Worm (Caenorhabditis elegans) whole organism, L4 larva: ENCODE measurements around the gene sri-28.

ENCODE experiments used
- aha-1 ChIP-seq: fragments of 150-350 bp; peaks from one replicate; lab custom pipeline; 2014; ENCODE audit warnings: missing biosample characterization, missing genetic modification characterization
- ceh-20 ChIP-seq: fragments of 200-800 bp; sonication (Bioruptor generic); IDR thresholded peaks from 2 replicates; pipeline ENCODE4 v1.3.6; 2022; ENCODE audit warnings: missing genetic modification reagents, missing genetic modification characterization, missing compliant biosample characterization
- lin-15B ChIP-seq: fragments of 150-350 bp; sonication (generic microtip); optimal IDR thresholded peaks from 3 replicates; lab custom pipeline; 2014; ENCODE audit warnings: missing biosample characterization, missing genetic modification characterization
- nhr-77 ChIP-seq: fragments of 150-350 bp; optimal IDR thresholded peaks from 2 replicates; lab custom pipeline; 2014; ENCODE audit warnings: missing biosample characterization, missing genetic modification characterization
- pqm-1 ChIP-seq: sonication (generic microtip); optimal IDR thresholded peaks from 2 replicates; lab custom pipeline; 2017; ENCODE audit warnings: missing biosample characterization, missing genetic modification characterization
- snpc-4 ChIP-seq: fragments of 150-350 bp; optimal IDR thresholded peaks from 2 replicates; lab custom pipeline; 2014; ENCODE audit warnings: missing biosample characterization, missing genetic modification characterization

DNA sequence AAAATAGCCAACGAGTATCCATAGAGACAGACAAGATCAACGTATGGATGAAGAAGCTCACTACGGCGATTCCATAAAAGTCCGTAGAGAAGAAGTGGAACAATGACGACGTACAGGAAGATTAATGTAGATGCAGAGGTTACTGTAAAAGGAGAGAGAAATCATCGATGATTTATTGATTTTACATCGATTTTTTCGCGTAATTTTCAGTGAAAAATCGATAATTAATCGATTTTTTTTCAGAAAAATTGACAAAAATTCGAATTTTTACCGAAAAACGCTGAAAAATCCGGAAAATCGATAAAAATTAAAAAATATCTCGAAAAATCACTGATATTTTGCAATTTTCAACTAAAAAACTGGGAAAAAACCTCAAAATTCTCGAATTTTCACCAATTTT lies 17.9 kb downstream of the sri-28 start:
- no peak for TF ChIP-seq pqm-1 (tag; lab: Kevin White, UChicago)
- no peak for TF ChIP-seq ceh-20 (GFP tag; lab: Robert Waterston, UW)
- no peak for TF ChIP-seq lin-15B (tag; lab: Kevin White, UChicago)
- TF ChIP-seq aha-1 (tag; lab: Kevin White, UChicago) = no peak
- TF ChIP-seq snpc-4 (tag; lab: Kevin White, UChicago) = no peak
- no peak for TF ChIP-seq nhr-77 (tag; lab: Kevin White, UChicago)
